Fruit fly (Drosophila melanogaster): Measurements from ENCODE around the gene Ctl2.

dm6 chr3R:29164930-29165693 lies 41.9 kb downstream of the Ctl2 start, which contains the start of gene CG11898:
- peak; percentile 78 for TF ChIP-seq h (GFP tag; optimal IDR thresholded peaks at IDR 0.05)
- peak; percentile 16 for TF ChIP-seq psq (GFP tag; optimal IDR thresholded peaks at IDR 0.05)
- peak in 1 of 2 experiments; percentile 62 for TF ChIP-seq foxo (GFP tag; optimal IDR thresholded peaks at IDR 0.05)
- no peak for TF ChIP-seq Dif (GFP tag; optimal IDR thresholded peaks at IDR 0.05; ENCODE audit: partially characterized antibody)
- TF ChIP-seq br (GFP tag; optimal IDR thresholded peaks at IDR 0.05): peak; percentile 67
- TF ChIP-seq fru (GFP tag; optimal IDR thresholded peaks at IDR 0.05): peak; percentile 77
- TF ChIP-seq CG32264 (GFP tag; optimal IDR thresholded peaks at IDR 0.05): no peak
- no peak for TF ChIP-seq Myc (optimal IDR thresholded peaks at IDR 0.05)
